Fruit fly (Drosophila melanogaster) whole organism, embryonic: ENCODE results near the gene armi.

Experiments used
- Asciz ChIP-seq: fragments of 200-800 bp; sonication (Bioruptor generic); optimal IDR thresholded peaks from 2 replicates; lab custom pipeline; 2017; ENCODE audit warnings: missing biosample characterization, mild to moderate bottlenecking, missing genetic modification characterization, missing genetic modification reagents
- CG13894 ChIP-seq: fragments of 200-800 bp; sonication (Bioruptor generic); optimal IDR thresholded peaks from 3 replicates; lab custom pipeline; 2018; ENCODE audit warnings: missing biosample characterization, mild to moderate bottlenecking, missing genetic modification characterization, moderate library complexity
- CG14710 ChIP-seq: fragments of 200-800 bp; sonication (Bioruptor generic); optimal IDR thresholded peaks from 3 replicates; lab custom pipeline; 2019; ENCODE audit warnings: missing biosample characterization, mild to moderate bottlenecking, missing genetic modification characterization, moderate library complexity
- CG17186 ChIP-seq: fragments of 200-800 bp; sonication (Bioruptor generic); optimal IDR thresholded peaks from 3 replicates; lab custom pipeline; 2017; ENCODE audit warnings: missing biosample characterization, missing genetic modification reagents, missing genetic modification characterization
- CG17359 ChIP-seq: fragments of 200-800 bp; sonication (Bioruptor generic); optimal IDR thresholded peaks from 3 replicates; lab custom pipeline; 2018; ENCODE audit warnings: missing biosample characterization, mild to moderate bottlenecking, missing genetic modification characterization, moderate library complexity
- CG17361 ChIP-seq: fragments of 200-800 bp; sonication (Bioruptor generic); IDR thresholded peaks from 3 replicates; pipeline ENCODE4 v1.3.6; 2022; ENCODE audit warnings: missing biosample characterization, missing genetic modification characterization
- CG17802 ChIP-seq: fragments of 200-800 bp; sonication (Bioruptor generic); optimal IDR thresholded peaks from 2 replicates; lab custom pipeline; 2018; ENCODE audit warnings: missing biosample characterization, mild to moderate bottlenecking, missing genetic modification characterization, moderate library complexity
- CG2678 ChIP-seq: fragments of 200-800 bp; sonication (Bioruptor generic); optimal IDR thresholded peaks from 3 replicates; lab custom pipeline; 2019; ENCODE audit warnings: missing biosample characterization, mild to moderate bottlenecking, missing genetic modification characterization, moderate library complexity
- CG31224 ChIP-seq: fragments of 200-800 bp; sonication (Bioruptor generic); IDR thresholded peaks from 2 replicates; pipeline ENCODE4 v1.3.6; 2022; ENCODE audit warnings: missing biosample characterization, missing genetic modification characterization
- CG31441 ChIP-seq: fragments of 200-800 bp; sonication (Bioruptor generic); IDR thresholded peaks from 2 replicates; pipeline ENCODE4 v1.3.6; 2022; ENCODE audit warnings: missing biosample characterization, missing genetic modification characterization
- CG32532 ChIP-seq: fragments of 200-800 bp; sonication (Bioruptor generic); IDR thresholded peaks from 2 replicates; pipeline ENCODE4 v1.3.6; 2022; ENCODE audit warnings: missing biosample characterization, missing genetic modification characterization
- CG3847 ChIP-seq: fragments of 200-800 bp; sonication (Bioruptor generic); IDR thresholded peaks from 2 replicates; pipeline ENCODE4 v1.3.6; 2022; ENCODE audit warnings: missing biosample characterization, missing genetic modification characterization
- CG4854 ChIP-seq: fragments of 200-800 bp; sonication (Bioruptor generic); optimal IDR thresholded peaks from 2 replicates; lab custom pipeline; 2016; ENCODE audit warnings: missing biosample characterization, missing genetic modification characterization, inconsistent platforms
- CG7556 ChIP-seq: fragments of 200-800 bp; sonication (Bioruptor generic); optimal IDR thresholded peaks from 2 replicates; lab custom pipeline; 2017; ENCODE audit warnings: missing biosample characterization, mild to moderate bottlenecking, missing genetic modification characterization
- CG7963 ChIP-seq: fragments of 200-800 bp; sonication (Bioruptor generic); IDR thresholded peaks from 3 replicates; pipeline ENCODE4 v1.3.6; 2022; ENCODE audit warnings: missing biosample characterization, missing genetic modification characterization; ENCODE audit not compliant: partially characterized antibody
- CG8281 ChIP-seq: fragments of 200-800 bp; sonication (Bioruptor generic); optimal IDR thresholded peaks from 2 replicates; lab custom pipeline; 2018; ENCODE audit warnings: missing biosample characterization, mild to moderate bottlenecking, missing genetic modification characterization, moderate library complexity
- CG8388 ChIP-seq: fragments of 200-800 bp; sonication (Bioruptor generic); optimal IDR thresholded peaks from 2 replicates; lab custom pipeline; 2019; ENCODE audit warnings: missing biosample characterization, mild to moderate bottlenecking, missing genetic modification characterization, moderate library complexity
- D19B ChIP-seq: fragments of 200-800 bp; sonication (Bioruptor generic); optimal IDR thresholded peaks from 2 replicates; lab custom pipeline; 2017; ENCODE audit warnings: missing biosample characterization, mild to moderate bottlenecking, missing genetic modification characterization
- Doc2 ChIP-seq: fragments of 200-800 bp; sonication (Bioruptor generic); IDR thresholded peaks from 2 replicates; pipeline ENCODE4 v1.3.6; 2022; ENCODE audit warnings: missing biosample characterization, missing genetic modification characterization
- Hr51 ChIP-seq, 2 experiments: fragments of 200-800 bp; sonication (Bioruptor generic); optimal IDR thresholded peaks; 2 replicates in 1 of 2; 3 replicates in 1 of 2; lab custom pipeline; 2016 to 2018; ENCODE audit warnings: missing biosample characterization in 2 of 2, missing genetic modification characterization in 2 of 2, mild to moderate bottlenecking in 1 of 2, moderate library complexity in 1 of 2
- Hr78 ChIP-seq, 2 experiments: fragments of 200-800 bp in 1 of 2; fragments of >200 bp in 1 of 2; sonication (Bioruptor generic) in 1 of 2; optimal IDR thresholded peaks; 2 replicates each; lab custom pipeline; 2017 to 2019; ENCODE audit warnings: missing biosample characterization in 2 of 2, missing genetic modification characterization in 2 of 2, mild to moderate bottlenecking in 1 of 2, moderate library complexity in 1 of 2
- Med ChIP-seq: fragments of 200-800 bp; sonication (Bioruptor generic); peaks from one replicate; lab custom pipeline; 2016; ENCODE audit warnings: missing biosample characterization, missing genetic modification characterization, mild to moderate bottlenecking, inconsistent platforms, moderate library complexity
- NC2β ChIP-seq: fragments of 200-800 bp; sonication (Bioruptor generic); optimal IDR thresholded peaks from 2 replicates; lab custom pipeline; 2016; ENCODE audit warnings: missing biosample characterization, missing genetic modification characterization
- Rfx ChIP-seq: fragments of 200-800 bp; sonication (Bioruptor generic); IDR thresholded peaks from 2 replicates; pipeline ENCODE4 v1.3.6; 2022; ENCODE audit warnings: missing biosample characterization, missing genetic modification characterization
- Rx ChIP-seq: fragments of 200-800 bp; sonication (Bioruptor generic); IDR thresholded peaks from 2 replicates; pipeline ENCODE4 v1.3.6; 2022; ENCODE audit warnings: missing biosample characterization, missing genetic modification characterization
- Sin3A ChIP-seq: fragments of >200 bp; optimal IDR thresholded peaks from 2 replicates; lab custom pipeline; 2018
- Ssrp ChIP-seq: fragments of 200-800 bp; sonication (Bioruptor generic); optimal IDR thresholded peaks from 2 replicates; lab custom pipeline; 2018; ENCODE audit warnings: missing biosample characterization, mild to moderate bottlenecking, missing genetic modification characterization, moderate library complexity
- Taf1 ChIP-seq: fragments of 200-800 bp; sonication (Bioruptor generic); IDR thresholded peaks from 2 replicates; pipeline ENCODE4 v1.3.6; 2022; ENCODE audit warnings: missing biosample characterization, missing genetic modification characterization
- ac ChIP-seq: fragments of 200-800 bp; sonication (Bioruptor generic); optimal IDR thresholded peaks from 3 replicates; lab custom pipeline; 2017; ENCODE audit warnings: missing biosample characterization, mild to moderate bottlenecking, missing genetic modification characterization
- bsh ChIP-seq, 2 experiments: fragments of 200-800 bp; sonication (Bioruptor generic); optimal IDR thresholded peaks; 2 replicates each; lab custom pipeline; 2017 to 2018; ENCODE audit warnings: mild to moderate bottlenecking in 2 of 2, missing biosample characterization in 2 of 2, missing genetic modification characterization in 2 of 2, moderate library complexity in 1 of 2
- cwo ChIP-seq: fragments of 200-800 bp; sonication (Bioruptor generic); optimal IDR thresholded peaks from 3 replicates; lab custom pipeline; 2017; ENCODE audit warnings: missing biosample characterization, missing genetic modification characterization, mild to moderate bottlenecking, moderate library complexity, missing genetic modification reagents
- danr ChIP-seq: fragments of 200-800 bp; sonication (Bioruptor generic); IDR thresholded peaks from 2 replicates; pipeline ENCODE4 v1.3.6; 2022; ENCODE audit warnings: missing biosample characterization, missing genetic modification characterization
- dmrt99B ChIP-seq: fragments of 200-800 bp; sonication (Bioruptor generic); optimal IDR thresholded peaks from 2 replicates; lab custom pipeline; 2018; ENCODE audit warnings: missing biosample characterization, mild to moderate bottlenecking, missing genetic modification characterization, moderate library complexity
- dpn ChIP-seq, 2 experiments: fragments of 200-800 bp; sonication (Bioruptor generic); optimal IDR thresholded peaks; 3 replicates each; lab custom pipeline; 2016; ENCODE audit warnings: missing biosample characterization in 2 of 2, missing genetic modification characterization in 2 of 2
- gem ChIP-seq: fragments of 200-800 bp; sonication (Bioruptor generic); optimal IDR thresholded peaks from 2 replicates; lab custom pipeline; 2019; ENCODE audit warnings: missing biosample characterization, mild to moderate bottlenecking, missing genetic modification characterization, moderate library complexity
- grau ChIP-seq: fragments of 200-800 bp; optimal IDR thresholded peaks from 3 replicates; lab custom pipeline; 2019; ENCODE audit warnings: missing biosample characterization, mild to moderate bottlenecking, missing genetic modification characterization, moderate library complexity
- kni ChIP-seq: fragments of 200-800 bp; sonication (Bioruptor generic); optimal IDR thresholded peaks from 3 replicates; lab custom pipeline; 2017; ENCODE audit warnings: mild to moderate bottlenecking, missing biosample characterization, missing genetic modification reagents, missing genetic modification characterization
- nerfin-1 ChIP-seq: fragments of 200-800 bp; sonication (Bioruptor generic); optimal IDR thresholded peaks from 3 replicates; lab custom pipeline; 2019; ENCODE audit warnings: missing biosample characterization, mild to moderate bottlenecking, missing genetic modification characterization, moderate library complexity
- otp ChIP-seq: fragments of 200-800 bp; sonication (Bioruptor generic); IDR thresholded peaks from 3 replicates; pipeline ENCODE4, ENCODE4 v1.3.6; 2022; ENCODE audit warnings: missing biosample characterization, missing genetic modification characterization
- pb ChIP-seq: fragments of 200-800 bp; sonication (Bioruptor generic); optimal IDR thresholded peaks from 3 replicates; lab custom pipeline; 2016; ENCODE audit warnings: missing biosample characterization, missing genetic modification characterization
- pita ChIP-seq: fragments of 200-800 bp; sonication (Bioruptor generic); optimal IDR thresholded peaks from 2 replicates; lab custom pipeline; 2017; ENCODE audit warnings: missing biosample characterization, mild to moderate bottlenecking, missing genetic modification characterization
- row ChIP-seq: fragments of 200-800 bp; sonication (Bioruptor generic); IDR thresholded peaks from 3 replicates; pipeline ENCODE4 v1.3.6; 2022; ENCODE audit warnings: missing biosample characterization, missing genetic modification characterization
- slbo ChIP-seq: fragments of 200-800 bp; sonication (Bioruptor generic); IDR thresholded peaks from 2 replicates; pipeline ENCODE4 v1.3.6; 2022; ENCODE audit warnings: missing biosample characterization, missing genetic modification characterization
- sug ChIP-seq: fragments of 200-800 bp; optimal IDR thresholded peaks from 2 replicates; lab custom pipeline; 2019; ENCODE audit warnings: missing biosample characterization, mild to moderate bottlenecking, missing genetic modification characterization, moderate library complexity
- tap ChIP-seq: fragments of 200-800 bp; optimal IDR thresholded peaks from 3 replicates; lab custom pipeline; 2019; ENCODE audit warnings: missing biosample characterization, mild to moderate bottlenecking, missing genetic modification characterization, moderate library complexity

The armi gene

dm6 chr3L:3479551-3479950 lies 18.4 kb downstream of the armi start (continued):
- TF ChIP-seq Med (peak; percentile 78), Ssrp (tag; lab: Kevin White, UChicago) (no peak), slbo (GFP tag; lab: Robert Waterston, UW) (peak; percentile 53), Taf1 (GFP tag; lab: Robert Waterston, UW) (no peak), CG4854 (GFP tag; lab: Kevin White, UChicago) (no peak), CG32532 (GFP tag; lab: Robert Waterston, UW) (peak; percentile 39; the same call in 1 of the 2 replicates), tap (tag; lab: Kevin White, UChicago) (no peak), dpn (GFP tag; optimal IDR thresholded peaks at IDR 0.05; lab: Kevin White, UChicago) (peak in 1 of 2 experiments; percentile 13), pb (GFP tag; lab: Kevin White, UChicago) (no peak), grau (tag; lab: Kevin White, UChicago) (peak; percentile 5)
- TF ChIP-seq, all 482 proteins: peak for 55

- TF ChIP-seq kni (GFP tag; lab: Kevin White, UChicago), result no peak
- TF ChIP-seq CG13894 (tag; lab: Kevin White, UChicago), result no peak
- TF ChIP-seq ac (GFP tag; lab: Kevin White, UChicago), result no peak
- no peak for TF ChIP-seq Asciz (GFP tag; lab: Kevin White, UChicago)
- no peak for TF ChIP-seq CG31224 (GFP tag; lab: Robert Waterston, UW)
- TF ChIP-seq otp (GFP tag; lab: Robert Waterston, UW), result no peak
- no peak for TF ChIP-seq Rfx (GFP tag; lab: Robert Waterston, UW)
- no peak for TF ChIP-seq pita (GFP tag; lab: Kevin White, UChicago)
- no peak for TF ChIP-seq Hr78 (GFP tag; optimal IDR thresholded peaks at IDR 0.05; lab: Kevin White, UChicago)
- TF ChIP-seq Doc2 (GFP tag; lab: Robert Waterston, UW), result no peak
- no peak for TF ChIP-seq Sin3A (lab: Kevin White, UChicago)
- no peak for TF ChIP-seq slbo (GFP tag; lab: Robert Waterston, UW)
These were observed 23.4 kb downstream of the armi start, which contains the start of gene CG43074 for dm6 chr3L:3484553-3484952. TSS of gene CG43074 (minus strand) at chr3L:3484653.

- TF ChIP-seq Hr78 (GFP tag; optimal IDR thresholded peaks at IDR 0.05; lab: Kevin White, UChicago) (no peak), Ssrp (tag; lab: Kevin White, UChicago) (peak; percentile 30), D19B (GFP tag; lab: Kevin White, UChicago) (peak; percentile 92), CG2678 (tag; lab: Kevin White, UChicago) (peak; percentile 70), row (GFP tag; lab: Robert Waterston, UW) (peak; percentile 68), danr (GFP tag; lab: Robert Waterston, UW) (no peak), cwo (GFP tag; lab: Kevin White, UChicago) (no peak), CG8388 (GFP tag; lab: Kevin White, UChicago) (peak; percentile 33), CG17186 (GFP tag; lab: Kevin White, UChicago) (no peak), NC2β (GFP tag; lab: Kevin White, UChicago) (no peak), Rx (GFP tag; lab: Robert Waterston, UW) (no peak), CG3847 (GFP tag; lab: Robert Waterston, UW) (no peak), CG7556 (GFP tag; lab: Kevin White, UChicago) (peak; percentile 42), CG17802 (tag; lab: Kevin White, UChicago) (no peak), CG17361 (peak; percentile 62; the same call in 2 of the 3 replicates), CG31441 (peak; percentile 56), sug (tag; lab: Kevin White, UChicago) (peak; percentile 31), bsh (GFP tag; optimal IDR thresholded peaks at IDR 0.05; lab: Kevin White, UChicago) (peak in 1 of 2 experiments; percentile 43), gem (peak; percentile 67), dmrt99B (tag; lab: Kevin White, UChicago) (peak; percentile 61), CG14710 (peak; percentile 24), CG17359 (tag; lab: Kevin White, UChicago) (peak; percentile 32), grau (tag; lab: Kevin White, UChicago) (peak; percentile 51), CG8281 (peak; percentile 26), CG7963 (GFP tag; lab: Robert Waterston, UW) (no peak), nerfin-1 (tag; lab: Kevin White, UChicago) (peak; percentile 1), Hr51 (GFP tag; optimal IDR thresholded peaks at IDR 0.05; lab: Kevin White, UChicago) (peak in 1 of 2 experiments; percentile 45)
These were observed 24.1 kb downstream of the armi start for dm6 chr3L:3485088-3485710.
